Fruit fly (Drosophila melanogaster) S2 (cell line): Measurements from ENCODE around the gene Nepl4.
A peak's percentile ranks its signal among the peaks of the same experiment; 100 is the strongest.

ENCODE experiments used
- CG8478 ChIP-seq: fragments of >200 bp; optimal IDR thresholded peaks from 2 replicates; lab custom pipeline; 2018
- CTCF ChIP-seq, 2 experiments: fragments of >200 bp; optimal IDR thresholded peaks; 2 replicates each; lab custom pipeline; 2018

The Nepl4 gene

dm6 chr2L:6354231-6354630, 13.5 kb upstream of the Nepl4 start, which contains the start of gene ppk7:
Gene ppk7, minus strand, starts transcription at chr2L:6354331.
- TF ChIP-seq CTCF (optimal IDR thresholded peaks at IDR 0.05; lab: Kevin White, UChicago) (no peak), CG8478 (no peak)

dm6 chr2L:6354656-6355055, 13.0 kb upstream of the Nepl4 start, which contains the start of gene ppk14:
Gene ppk14, plus strand, starts transcription at chr2L:6354956.
- TF ChIP-seq CG8478 (no peak), CTCF (optimal IDR thresholded peaks at IDR 0.05; lab: Kevin White, UChicago) (no peak)

dm6 chr2L:6356134-6356533, 11.5 kb upstream of the Nepl4 start:
- TF ChIP-seq CG8478 = no peak
- TF ChIP-seq CTCF (optimal IDR thresholded peaks at IDR 0.05; lab: Kevin White, UChicago) = no peak

- no peak for TF ChIP-seq CG8478
- peak; percentile 89 to 91 for TF ChIP-seq CTCF (optimal IDR thresholded peaks at IDR 0.05; lab: Kevin White, UChicago)
Observed at dm6 chr2L:6356686-6357362, 10.9 kb upstream of the Nepl4 start.

- TF ChIP-seq CTCF (optimal IDR thresholded peaks at IDR 0.05; lab: Kevin White, UChicago) (no peak), CG8478 (no peak)
Observed at dm6 chr2L:6358218-6358617, 9.5 kb upstream of the Nepl4 start, which contains the start of gene CG9500. Gene CG9500, minus strand, starts transcription at chr2L:6358318.

- TF ChIP-seq CG8478 = no peak
- TF ChIP-seq CTCF (optimal IDR thresholded peaks at IDR 0.05; lab: Kevin White, UChicago) = no peak
Observed at dm6 chr2L:6360059-6360458, 7.6 kb upstream of the Nepl4 start.

- no peak for TF ChIP-seq CTCF (optimal IDR thresholded peaks at IDR 0.05; lab: Kevin White, UChicago)
- TF ChIP-seq CG8478 = no peak
Observed at dm6 chr2L:6366924-6367323, 758 bp upstream of the Nepl4 start.

dm6 chr2L:6369286-6369685, 1.6 kb downstream of the Nepl4 start:
- TF ChIP-seq CTCF (optimal IDR thresholded peaks at IDR 0.05; lab: Kevin White, UChicago) (no peak), CG8478 (no peak)

- TF ChIP-seq CTCF (optimal IDR thresholded peaks at IDR 0.05; lab: Kevin White, UChicago) (no peak), CG8478 (no peak)
Observed at dm6 chr2L:6371025-6371641, 3.5 kb downstream of the Nepl4 start.

dm6 chr2L:6372088-6372487, 4.4 kb downstream of the Nepl4 start, which contains the start of gene slam:
Gene slam, plus strand, starts transcription at chr2L:6372388.
- no peak for TF ChIP-seq CG8478
- no peak for TF ChIP-seq CTCF (optimal IDR thresholded peaks at IDR 0.05; lab: Kevin White, UChicago)

- no peak for TF ChIP-seq CG8478
- TF ChIP-seq CTCF (optimal IDR thresholded peaks at IDR 0.05; lab: Kevin White, UChicago) = no peak
Observed at dm6 chr2L:6373141-6373540, 5.5 kb downstream of the Nepl4 start.

dm6 chr2L:6379197-6379596, 11.5 kb downstream of the Nepl4 start:
- TF ChIP-seq CG8478 (no peak), CTCF (optimal IDR thresholded peaks at IDR 0.05; lab: Kevin White, UChicago) (no peak)

- TF ChIP-seq CG8478 = no peak
- TF ChIP-seq CTCF (optimal IDR thresholded peaks at IDR 0.05; lab: Kevin White, UChicago) = no peak
Observed at dm6 chr2L:6380966-6381365, 13.3 kb downstream of the Nepl4 start, which contains the start of gene Nepl5. Gene Nepl5, plus strand, starts transcription at chr2L:6381266.

- TF ChIP-seq CTCF (optimal IDR thresholded peaks at IDR 0.05; lab: Kevin White, UChicago) (no peak), CG8478 (no peak)
Observed at dm6 chr2L:6385409-6385808, 17.7 kb downstream of the Nepl4 start, which contains the start of gene Nepl6. Gene Nepl6, minus strand, starts transcription at chr2L:6385512.

- TF ChIP-seq CG8478 = no peak
- TF ChIP-seq CTCF (optimal IDR thresholded peaks at IDR 0.05; lab: Kevin White, UChicago) = no peak
Observed at dm6 chr2L:6387068-6387467, 19.4 kb downstream of the Nepl4 start.

- no peak for TF ChIP-seq CG8478
- TF ChIP-seq CTCF (optimal IDR thresholded peaks at IDR 0.05; lab: Kevin White, UChicago) = peak; percentile 52 to 56
Observed at dm6 chr2L:6391469-6391868, 23.8 kb downstream of the Nepl4 start.
